Fruit fly (Drosophila melanogaster) whole organism, embryonic: Measurements from ENCODE around the gene CG10587.

Source experiments
- ATbp ChIP-seq: fragments of 200-800 bp; sonication (Bioruptor generic); optimal IDR thresholded peaks from 2 replicates; lab custom pipeline; 2017; ENCODE audit warnings: missing biosample characterization, mild to moderate bottlenecking, missing genetic modification characterization, missing genetic modification reagents
- Ada2b ChIP-seq: fragments of 200-800 bp; sonication (Bioruptor generic); IDR thresholded peaks from 2 replicates; pipeline ENCODE4 v1.3.6; 2022; ENCODE audit warnings: missing biosample characterization, missing genetic modification characterization
- Awh ChIP-seq: fragments of 200-800 bp; sonication (Bioruptor generic); IDR thresholded peaks from 2 replicates; pipeline ENCODE4, ENCODE4 v1.3.6; 2022; ENCODE audit warnings: missing biosample characterization, missing genetic modification characterization
- B-H1 ChIP-seq: fragments of 200-800 bp; sonication (Bioruptor generic); IDR thresholded peaks from 3 replicates; pipeline ENCODE4 v1.3.6; 2022; ENCODE audit warnings: missing biosample characterization, missing genetic modification characterization
- Bteb2 ChIP-seq: fragments of 200-800 bp; sonication (Bioruptor generic); optimal IDR thresholded peaks from 2 replicates; lab custom pipeline; 2016; ENCODE audit warnings: missing biosample characterization, missing genetic modification characterization
- CG10267 ChIP-seq: fragments of 200-800 bp; sonication (Bioruptor generic); optimal IDR thresholded peaks from 2 replicates; lab custom pipeline; 2018; ENCODE audit warnings: missing biosample characterization, mild to moderate bottlenecking, missing genetic modification characterization, moderate library complexity
- CG11093 ChIP-seq: fragments of 200-800 bp; sonication (Bioruptor generic); IDR thresholded peaks from 3 replicates; pipeline ENCODE4 v1.3.6; 2022; ENCODE audit warnings: missing biosample characterization, missing genetic modification characterization
- CG11247 ChIP-seq: fragments of 200-800 bp; sonication (Bioruptor generic); IDR thresholded peaks from 2 replicates; pipeline ENCODE4 v1.3.6; 2022; ENCODE audit warnings: missing biosample characterization, missing genetic modification characterization
- CG12942 ChIP-seq: fragments of 200-800 bp; sonication (Bioruptor generic); optimal IDR thresholded peaks from 3 replicates; lab custom pipeline; 2016; ENCODE audit warnings: missing biosample characterization, missing genetic modification characterization
- CG13296 ChIP-seq: fragments of 200-800 bp; sonication (Bioruptor generic); optimal IDR thresholded peaks from 3 replicates; lab custom pipeline; 2018; ENCODE audit warnings: missing biosample characterization, mild to moderate bottlenecking, missing genetic modification characterization
- CG13424 ChIP-seq: fragments of 200-800 bp; sonication (Bioruptor generic); optimal IDR thresholded peaks from 2 replicates; lab custom pipeline; 2019; ENCODE audit warnings: missing biosample characterization, mild to moderate bottlenecking, missing genetic modification characterization, moderate library complexity
- CG14710 ChIP-seq: fragments of 200-800 bp; sonication (Bioruptor generic); optimal IDR thresholded peaks from 3 replicates; lab custom pipeline; 2019; ENCODE audit warnings: missing biosample characterization, mild to moderate bottlenecking, missing genetic modification characterization, moderate library complexity
- CG15073 ChIP-seq: fragments of 200-800 bp; sonication (Bioruptor generic); optimal IDR thresholded peaks from 2 replicates; lab custom pipeline; 2016; ENCODE audit warnings: missing biosample characterization, missing genetic modification characterization
- CG1529 ChIP-seq: fragments of 200-800 bp; sonication (Bioruptor generic); optimal IDR thresholded peaks from 3 replicates; lab custom pipeline; 2018; ENCODE audit warnings: missing biosample characterization, missing genetic modification characterization
- CG1792 ChIP-seq: fragments of 200-800 bp; sonication (Bioruptor generic); optimal IDR thresholded peaks from 2 replicates; lab custom pipeline; 2016; ENCODE audit warnings: missing biosample characterization, missing genetic modification characterization
- CG18476 ChIP-seq: fragments of 200-800 bp; sonication (Bioruptor generic); optimal IDR thresholded peaks from 2 replicates; lab custom pipeline; 2016; ENCODE audit warnings: missing biosample characterization, mild to moderate bottlenecking, missing genetic modification characterization
- CG2202 ChIP-seq: fragments of 200-800 bp; sonication (Bioruptor generic); optimal IDR thresholded peaks from 2 replicates; lab custom pipeline; 2018; ENCODE audit warnings: missing biosample characterization, mild to moderate bottlenecking, missing genetic modification characterization
- CG2712 ChIP-seq: fragments of 200-800 bp; optimal IDR thresholded peaks from 3 replicates; lab custom pipeline; 2019; ENCODE audit warnings: missing biosample characterization, mild to moderate bottlenecking, missing genetic modification characterization, moderate library complexity
- CG30403 ChIP-seq: fragments of 200-800 bp; sonication (Bioruptor generic); optimal IDR thresholded peaks from 3 replicates; lab custom pipeline; 2016; ENCODE audit warnings: missing biosample characterization, missing genetic modification characterization
- CG3163 ChIP-seq: fragments of 200-800 bp; sonication (Bioruptor generic); optimal IDR thresholded peaks from 3 replicates; lab custom pipeline; 2016; ENCODE audit warnings: missing biosample characterization, missing genetic modification characterization
- CG34422 ChIP-seq: fragments of 200-800 bp; sonication (Bioruptor generic); IDR thresholded peaks from 3 replicates; pipeline ENCODE4 v1.3.6; 2022; ENCODE audit warnings: missing biosample characterization, missing genetic modification characterization
- CG4328 ChIP-seq: fragments of 200-800 bp; sonication (Bioruptor generic); optimal IDR thresholded peaks from 3 replicates; lab custom pipeline; 2017; ENCODE audit warnings: missing biosample characterization, missing genetic modification reagents, missing genetic modification characterization
- CG6654 ChIP-seq: fragments of 200-800 bp; sonication (Bioruptor generic); optimal IDR thresholded peaks from 2 replicates; lab custom pipeline; 2017; ENCODE audit warnings: missing biosample characterization, mild to moderate bottlenecking, missing genetic modification characterization
- CG7372 ChIP-seq: fragments of 200-800 bp; sonication (Bioruptor generic); IDR thresholded peaks from 2 replicates; pipeline ENCODE4 v1.3.6; 2022; ENCODE audit warnings: missing biosample characterization, missing genetic modification characterization
- CG8089 ChIP-seq: fragments of 200-800 bp; sonication (Bioruptor generic); optimal IDR thresholded peaks from 3 replicates; lab custom pipeline; 2016; ENCODE audit warnings: missing biosample characterization, missing genetic modification characterization
- CG9727 ChIP-seq: fragments of 200-800 bp; sonication (Bioruptor generic); optimal IDR thresholded peaks from 3 replicates; lab custom pipeline; 2017; ENCODE audit warnings: missing biosample characterization, mild to moderate bottlenecking, missing genetic modification characterization
- E2f2 ChIP-seq: fragments of 200-800 bp; sonication (Bioruptor generic); IDR thresholded peaks from 2 replicates; pipeline ENCODE4 v1.3.6; 2022; ENCODE audit warnings: missing biosample characterization, missing genetic modification characterization
- H15 ChIP-seq: fragments of 200-800 bp; sonication (Bioruptor generic); IDR thresholded peaks from 3 replicates; pipeline ENCODE4 v1.3.6; 2022; ENCODE audit warnings: missing biosample characterization, missing genetic modification characterization
- HLH54F ChIP-seq: fragments of 200-800 bp; sonication (Bioruptor generic); optimal IDR thresholded peaks from 3 replicates; lab custom pipeline; 2016; ENCODE audit warnings: missing biosample characterization, missing genetic modification characterization
- Neu2 ChIP-seq: fragments of 200-800 bp; sonication (Bioruptor generic); optimal IDR thresholded peaks from 3 replicates; lab custom pipeline; 2016; ENCODE audit warnings: missing biosample characterization, missing genetic modification characterization, borderline replicate concordance
- Nf-YB ChIP-seq: fragments of 200-800 bp; sonication (Bioruptor generic); optimal IDR thresholded peaks from 3 replicates; lab custom pipeline; 2019; ENCODE audit warnings: missing biosample characterization, mild to moderate bottlenecking, missing genetic modification characterization, moderate library complexity
- NfI ChIP-seq: fragments of 200-800 bp; sonication (Bioruptor generic); optimal IDR thresholded peaks from 3 replicates; lab custom pipeline; 2018; ENCODE audit warnings: missing biosample characterization, mild to moderate bottlenecking, missing genetic modification characterization, moderate library complexity
- Oaz ChIP-seq: fragments of 200-800 bp; sonication (Bioruptor generic); IDR thresholded peaks from 2 replicates; pipeline ENCODE4 v1.3.6; 2022; ENCODE audit warnings: missing biosample characterization, missing genetic modification characterization
- Oli ChIP-seq: fragments of 200-800 bp; sonication (Bioruptor generic); optimal IDR thresholded peaks from 2 replicates; lab custom pipeline; 2018; ENCODE audit warnings: missing biosample characterization, mild to moderate bottlenecking, missing genetic modification characterization, moderate library complexity
- Pdp1 ChIP-seq, 2 experiments: fragments of 200-800 bp; sonication (Bioruptor generic); optimal IDR thresholded peaks; 3 replicates each; lab custom pipeline; 2016; ENCODE audit warnings: missing biosample characterization in 2 of 2, missing genetic modification characterization in 2 of 2, mild to moderate bottlenecking in 1 of 2, moderate library complexity in 1 of 2
- Ravus ChIP-seq: fragments of 200-800 bp; sonication (Bioruptor generic); IDR thresholded peaks from 2 replicates; pipeline ENCODE4 v1.3.6; 2022; ENCODE audit warnings: missing biosample characterization, missing genetic modification characterization
- Sox100B ChIP-seq: fragments of 200-800 bp; sonication (Bioruptor generic); optimal IDR thresholded peaks from 3 replicates; lab custom pipeline; 2018; ENCODE audit warnings: missing biosample characterization, mild to moderate bottlenecking, missing genetic modification characterization
- ci ChIP-seq: fragments of 200-800 bp; sonication (Bioruptor generic); IDR thresholded peaks from 3 replicates; pipeline ENCODE4 v1.3.6; 2022; ENCODE audit warnings: missing biosample characterization, missing genetic modification characterization
- croc ChIP-seq: fragments of 200-800 bp; sonication (Bioruptor generic); conservative IDR thresholded peaks from 3 replicates; pipeline ENCODE4 v1.3.6; 2022; ENCODE audit warnings: missing biosample characterization, missing genetic modification characterization
- fu2 ChIP-seq: fragments of 200-800 bp; sonication (Bioruptor generic); optimal IDR thresholded peaks from 2 replicates; lab custom pipeline; 2016; ENCODE audit warnings: missing biosample characterization, missing genetic modification characterization
- gro ChIP-seq: fragments of 200-800 bp; sonication (Bioruptor generic); optimal IDR thresholded peaks from 2 replicates; lab custom pipeline; 2016; ENCODE audit warnings: missing biosample characterization, missing genetic modification characterization
- lab ChIP-seq: fragments of 200-800 bp; sonication (Bioruptor generic); optimal IDR thresholded peaks from 3 replicates; lab custom pipeline; 2017; ENCODE audit warnings: missing biosample characterization, missing genetic modification characterization, mild to moderate bottlenecking, moderate library complexity, missing genetic modification reagents
- nau ChIP-seq: fragments of 200-800 bp; sonication (Bioruptor generic); optimal IDR thresholded peaks from 3 replicates; lab custom pipeline; 2017; ENCODE audit warnings: missing biosample characterization, mild to moderate bottlenecking, missing genetic modification characterization, missing genetic modification reagents
- nom ChIP-seq: fragments of 200-800 bp; sonication (Bioruptor generic); optimal IDR thresholded peaks from 2 replicates; lab custom pipeline; 2017; ENCODE audit warnings: missing biosample characterization, missing genetic modification characterization, mild to moderate bottlenecking, moderate library complexity, missing genetic modification reagents
- onecut ChIP-seq: fragments of 200-800 bp; sonication (Bioruptor generic); IDR thresholded peaks from 2 replicates; pipeline ENCODE4 v1.3.6; 2022; ENCODE audit warnings: missing biosample characterization, missing genetic modification characterization
- pum ChIP-seq: fragments of 200-800 bp; sonication (Bioruptor generic); optimal IDR thresholded peaks from 2 replicates; lab custom pipeline; 2016; ENCODE audit warnings: missing biosample characterization, missing genetic modification characterization
- rib ChIP-seq: fragments of 200-800 bp; sonication (Bioruptor generic); IDR thresholded peaks from 2 replicates; pipeline ENCODE4 v1.3.6; 2022; ENCODE audit warnings: missing biosample characterization, missing genetic modification characterization
- ro ChIP-seq: fragments of 200-800 bp; sonication (Bioruptor generic); IDR thresholded peaks from 2 replicates; pipeline ENCODE4 v1.3.6; 2022; ENCODE audit warnings: missing biosample characterization, missing genetic modification characterization
- sc ChIP-seq, 3 experiments: fragments of >200 bp in 2 of 3; fragments of 200-800 bp in 1 of 3; sonication (Bioruptor generic) in 1 of 3; optimal IDR thresholded peaks; 2 replicates in 2 of 3; 3 replicates in 1 of 3; lab custom pipeline; 2017; ENCODE audit warnings: mild to moderate bottlenecking in 1 of 3, missing biosample characterization in 1 of 3, missing genetic modification characterization in 1 of 3, missing genetic modification reagents in 1 of 3
- seq ChIP-seq: fragments of 200-800 bp; sonication (Bioruptor generic); IDR thresholded peaks from 2 replicates; pipeline ENCODE4 v1.3.6; 2022; ENCODE audit warnings: missing biosample characterization, missing genetic modification characterization
- yki ChIP-seq: fragments of >200 bp; optimal IDR thresholded peaks from 3 replicates; lab custom pipeline; 2018

The CG10587 gene

DNA sequence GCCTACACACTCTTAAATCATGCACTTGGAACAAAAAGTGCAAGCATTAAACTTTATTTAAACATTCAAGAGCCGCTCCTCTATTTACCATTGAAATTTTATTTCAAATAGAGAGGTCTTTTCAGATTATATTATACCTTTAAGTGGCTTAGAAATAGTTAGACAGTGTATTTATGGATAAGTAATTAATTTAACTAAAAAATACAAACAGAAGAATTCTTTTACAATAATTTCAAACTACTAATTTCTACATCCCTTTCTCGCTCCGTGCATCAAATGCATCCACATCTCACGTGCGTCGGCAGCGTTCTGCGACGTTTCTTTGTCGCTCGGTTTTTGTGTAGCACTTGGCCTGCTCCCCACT lies 12.2 kb downstream of the CG10587 start (continued):
- TF ChIP-seq lab (GFP tag; lab: Kevin White, UChicago) (peak; percentile 52), ci (GFP tag; lab: Robert Waterston, UW) (peak; percentile 71; the same call in 2 of the 3 replicates), NfI (peak; percentile 40), HLH54F (GFP tag; lab: Kevin White, UChicago) (no peak), CG3163 (GFP tag; lab: Kevin White, UChicago) (peak; percentile 54), Oaz (GFP tag; lab: Robert Waterston, UW) (no peak), CG30403 (GFP tag; lab: Kevin White, UChicago) (peak; percentile 63), Neu2 (GFP tag; lab: Kevin White, UChicago) (no peak), CG10267 (tag; lab: Kevin White, UChicago) (peak; percentile 69), CG1529 (GFP tag; lab: Kevin White, UChicago) (peak; percentile 61), CG34422 (GFP tag; lab: Robert Waterston, UW) (0 out of 3 replicates have a peak, but pooled peaks have one; percentile 24), nau (peak; percentile 13), CG13296 (GFP tag; lab: Kevin White, UChicago) (no peak), CG18476 (peak; percentile 59), Pdp1 (GFP tag; optimal IDR thresholded peaks at IDR 0.05; lab: Kevin White, UChicago) (peak in 1 of 2 experiments; percentile 15), nom (GFP tag; lab: Kevin White, UChicago) (peak; percentile 79), Bteb2 (GFP tag; lab: Kevin White, UChicago) (peak; percentile 2), CG8089 (peak; percentile 18), croc (GFP tag; lab: Robert Waterston, UW) (peak; percentile 66), rib (GFP tag; lab: Robert Waterston, UW) (no peak), CG1792 (GFP tag; lab: Kevin White, UChicago) (peak; percentile 29), CG4328 (peak; percentile 41), ro (GFP tag; lab: Robert Waterston, UW) (peak; percentile 32; the same call in 1 of the 2 replicates), CG9727 (GFP tag; lab: Kevin White, UChicago) (peak; percentile 49), Nf-YB (no peak), Ravus (GFP tag; lab: Robert Waterston, UW) (no peak), yki (lab: Kevin White, UChicago) (no peak), CG13424 (tag; lab: Kevin White, UChicago) (peak; percentile 82), Awh (GFP tag; lab: Robert Waterston, UW) (peak; percentile 65), sc (optimal IDR thresholded peaks at IDR 0.05; lab: Kevin White, UChicago) (no peak), sc (GFP tag; optimal IDR thresholded peaks at IDR 0.05; lab: Kevin White, UChicago) (peak; percentile 66), Oli (tag; lab: Kevin White, UChicago) (peak; percentile 79), CG7372 (GFP tag; lab: Robert Waterston, UW) (peak; percentile 6; the same call in 1 of the 2 replicates), E2f2 (0 out of 2 replicates have a peak, but pooled peaks have one; percentile 5), pum (GFP tag; lab: Kevin White, UChicago) (peak; percentile 49), seq (GFP tag; lab: Robert Waterston, UW) (no peak), H15 (GFP tag; lab: Robert Waterston, UW) (peak; percentile 71), fu2 (no peak), Sox100B (GFP tag; lab: Kevin White, UChicago) (peak; percentile 82), CG2712 (tag; lab: Kevin White, UChicago) (peak; percentile 89), B-H1 (no peak), CG2202 (tag; lab: Kevin White, UChicago) (peak; percentile 63), CG6654 (GFP tag; lab: Kevin White, UChicago) (peak; percentile 30), CG12942 (GFP tag; lab: Kevin White, UChicago) (peak; percentile 0), CG11247 (no peak), CG15073 (GFP tag; lab: Kevin White, UChicago) (no peak), onecut (GFP tag; lab: Robert Waterston, UW) (peak; percentile 22; the same call in 1 of the 2 replicates), gro (GFP tag; lab: Kevin White, UChicago) (no peak), ATbp (GFP tag; lab: Kevin White, UChicago) (peak; percentile 73), Ada2b (no peak; the same call in 1 of the 2 replicates), CG14710 (tag; lab: Kevin White, UChicago) (peak; percentile 79), CG11093 (GFP tag; lab: Robert Waterston, UW) (no peak)
